Comparison of ENCODE assay signal across 2 worm cellular contexts in genomic region chrX:3366782-3367181, ce11.
TF ChIP-seq lines count a peak whose summit lies in the region.

No protein-coding gene starts in this region.

TF ChIP-seq in whole organism, L1 larva, 84 proteins besides CTCF, POLR2A, EP300 and RAD21:
- TF ChIP-seq ceh-82 (tag; optimal IDR thresholded peaks at IDR 0.05; lab: Kevin White, UChicago) (no peak), nhr-85 (tag; lab: Kevin White, UChicago) (peak; percentile 55)

TF ChIP-seq in whole organism, young adult, 124 proteins besides CTCF, POLR2A, EP300 and RAD21:
- TF ChIP-seq bed-1 (GFP tag; IDR thresholded peaks at IDR 0.05; lab: Robert Waterston, UW) (0 out of 2 replicates have a peak, but pooled peaks have one; percentile 40), ztf-18 (tag; optimal IDR thresholded peaks at IDR 0.05; lab: Kevin White, UChicago) (no peak)
